Worm (Caenorhabditis elegans) whole organism, L1 larva: ENCODE results near the gene srx-8.

ENCODE experiments used
- C04F5.9 ChIP-seq: sonication (generic microtip); optimal IDR thresholded peaks from 2 replicates; lab custom pipeline; 2016; ENCODE audit warnings: missing genetic modification characterization, missing compliant biosample characterization
- C16A3.4 ChIP-seq: fragments of 150-350 bp; optimal IDR thresholded peaks from 2 replicates; lab custom pipeline; 2014; ENCODE audit warnings: missing biosample characterization, missing genetic modification characterization
- C34B4.2 ChIP-seq: sonication (generic microtip); optimal IDR thresholded peaks from 2 replicates; lab custom pipeline; 2017; ENCODE audit warnings: mild to moderate bottlenecking, missing genetic modification characterization, missing compliant biosample characterization
- F16B12.6 ChIP-seq: fragments of 150-350 bp; optimal IDR thresholded peaks from 2 replicates; lab custom pipeline; 2014; ENCODE audit warnings: missing biosample characterization, missing genetic modification characterization
- ama-1 ChIP-seq: fragments of 150-350 bp; optimal IDR thresholded peaks from 2 replicates; lab custom pipeline; 2014
- ceh-88 ChIP-seq: fragments of 200-800 bp; sonication (Bioruptor generic); IDR thresholded peaks from 2 replicates; pipeline ENCODE4 v1.3.6; 2022; ENCODE audit warnings: missing genetic modification characterization, missing compliant biosample characterization
- ceh-90 ChIP-seq: sonication (generic microtip); optimal IDR thresholded peaks from 2 replicates; lab custom pipeline; 2016; ENCODE audit warnings: missing genetic modification characterization, missing compliant biosample characterization
- efl-3 ChIP-seq: fragments of 200-800 bp; sonication (Bioruptor generic); optimal IDR thresholded peaks from 2 replicates; lab custom pipeline; 2018; ENCODE audit warnings: mild to moderate bottlenecking, missing genetic modification characterization, missing compliant biosample characterization
- elt-3 ChIP-seq, 6 experiments: fragments of 150-350 bp in 1 of 6; sonication (generic microtip); optimal IDR thresholded peaks; 2 replicates each; lab custom pipeline; 2017 to 2018; ENCODE audit warnings: missing biosample characterization in 6 of 6, missing genetic modification characterization in 6 of 6, inconsistent platforms in 1 of 6
- ets-5 ChIP-seq: fragments of 200-800 bp; sonication (Bioruptor generic); IDR thresholded peaks from 2 replicates; pipeline ENCODE4 v1.3.6; 2022; ENCODE audit warnings: missing genetic modification characterization, missing compliant biosample characterization
- fkh-8 ChIP-seq: sonication (generic microtip); optimal IDR thresholded peaks from 2 replicates; lab custom pipeline; 2016; ENCODE audit warnings: mild to moderate bottlenecking, missing genetic modification characterization, missing compliant biosample characterization
- fos-1 ChIP-seq: fragments of 150-350 bp; optimal IDR thresholded peaks from 2 replicates; lab custom pipeline; 2014; ENCODE audit warnings: missing biosample characterization, missing genetic modification characterization
- grh-1 ChIP-seq: fragments of 200-800 bp; sonication (Bioruptor generic); IDR thresholded peaks from 2 replicates; pipeline ENCODE4 v1.3.6; 2022; ENCODE audit warnings: missing genetic modification reagents, missing genetic modification characterization, missing compliant biosample characterization
- hlh-4 ChIP-seq: sonication (generic microtip); optimal IDR thresholded peaks from 2 replicates; lab custom pipeline; 2016; ENCODE audit warnings: mild to moderate bottlenecking, missing genetic modification characterization, missing compliant biosample characterization
- lin-13 ChIP-seq: fragments of 150-350 bp; optimal IDR thresholded peaks from 2 replicates; lab custom pipeline; 2014; ENCODE audit warnings: missing biosample characterization, missing genetic modification reagents, missing genetic modification characterization
- lin-35 ChIP-seq, 2 experiments: fragments of 150-350 bp; optimal IDR thresholded peaks; 2 replicates each; lab custom pipeline; 2014; ENCODE audit warnings: missing biosample characterization in 2 of 2, missing genetic modification characterization in 2 of 2, missing genetic modification reagents in 2 of 2
- mdl-1 ChIP-seq, 2 experiments: fragments of 150-350 bp; optimal IDR thresholded peaks; 2 replicates each; lab custom pipeline; 2014 to 2017; ENCODE audit warnings: missing biosample characterization in 2 of 2, missing genetic modification characterization in 2 of 2, inconsistent platforms in 1 of 2
- mep-1 ChIP-seq: fragments of 150-350 bp; optimal IDR thresholded peaks from 2 replicates; lab custom pipeline; 2014; ENCODE audit warnings: missing biosample characterization, missing genetic modification characterization
- nhr-12 ChIP-seq: sonication (generic microtip); optimal IDR thresholded peaks from 2 replicates; lab custom pipeline; 2017; ENCODE audit warnings: missing biosample characterization, missing genetic modification characterization
- nhr-19 ChIP-seq: fragments of 200-800 bp; sonication (Bioruptor generic); conservative IDR thresholded peaks from 2 replicates; pipeline ENCODE4 v1.3.6; 2022; ENCODE audit warnings: missing genetic modification characterization, missing compliant biosample characterization
- nhr-28 ChIP-seq: fragments of 150-350 bp; optimal IDR thresholded peaks from 2 replicates; lab custom pipeline; 2014; ENCODE audit warnings: missing biosample characterization, missing genetic modification characterization
- nhr-71 ChIP-seq: sonication (generic microtip); optimal IDR thresholded peaks from 2 replicates; lab custom pipeline; 2016; ENCODE audit warnings: mild to moderate bottlenecking, missing genetic modification characterization, moderate library complexity, missing compliant biosample characterization
- nhr-84 ChIP-seq: sonication (generic microtip); optimal IDR thresholded peaks from 2 replicates; lab custom pipeline; 2017; ENCODE audit warnings: missing biosample characterization, missing genetic modification characterization
- nhr-85 ChIP-seq: sonication (generic microtip); peaks from one replicate; lab custom pipeline; 2016; ENCODE audit warnings: missing genetic modification characterization, inconsistent platforms, missing compliant biosample characterization
- nhr-90 ChIP-seq: sonication (generic microtip); optimal IDR thresholded peaks from 2 replicates; lab custom pipeline; 2016; ENCODE audit warnings: mild to moderate bottlenecking, missing genetic modification characterization, missing compliant biosample characterization; ENCODE audit not compliant: poor library complexity
- pax-3 ChIP-seq: fragments of 200-800 bp; sonication (Bioruptor generic); optimal IDR thresholded peaks from 2 replicates; lab custom pipeline; 2018; ENCODE audit warnings: mild to moderate bottlenecking, missing genetic modification characterization, moderate library complexity, missing compliant biosample characterization
- pqm-1 ChIP-seq: sonication (generic microtip); optimal IDR thresholded peaks from 3 replicates; lab custom pipeline; 2017; ENCODE audit warnings: missing biosample characterization, missing genetic modification characterization
- snpc-4 ChIP-seq: fragments of 150-350 bp; optimal IDR thresholded peaks from 2 replicates; lab custom pipeline; 2014; ENCODE audit warnings: missing biosample characterization, missing genetic modification characterization
- sptf-1 ChIP-seq: fragments of 150-350 bp; optimal IDR thresholded peaks from 2 replicates; lab custom pipeline; 2014; ENCODE audit warnings: missing biosample characterization, missing genetic modification characterization
- swsn-7 ChIP-seq: sonication (generic microtip); optimal IDR thresholded peaks from 2 replicates; lab custom pipeline; 2016; ENCODE audit warnings: missing genetic modification characterization, missing compliant biosample characterization
- tlp-1 ChIP-seq: fragments of 150-350 bp; optimal IDR thresholded peaks from 2 replicates; lab custom pipeline; 2014; ENCODE audit warnings: missing biosample characterization, missing genetic modification characterization
- unc-130 ChIP-seq: fragments of 150-350 bp; optimal IDR thresholded peaks from 2 replicates; lab custom pipeline; 2017; ENCODE audit warnings: missing biosample characterization, missing genetic modification characterization, inconsistent platforms
- unc-30 ChIP-seq: sonication (generic microtip); optimal IDR thresholded peaks from 2 replicates; lab custom pipeline; 2017; ENCODE audit warnings: missing biosample characterization, missing genetic modification characterization
- unc-62 ChIP-seq: fragments of 150-350 bp; optimal IDR thresholded peaks from 2 replicates; lab custom pipeline; 2014; ENCODE audit warnings: missing biosample characterization, missing genetic modification reagents, missing genetic modification characterization
- unc-98 ChIP-seq: fragments of 200-800 bp; sonication (Bioruptor generic); IDR thresholded peaks from 2 replicates; pipeline ENCODE4 v1.3.6; 2022; ENCODE audit warnings: missing genetic modification characterization, missing compliant biosample characterization
- xbp-1 ChIP-seq: sonication (generic microtip); optimal IDR thresholded peaks from 2 replicates; lab custom pipeline; 2016; ENCODE audit warnings: missing genetic modification characterization, missing compliant biosample characterization
- zip-4 ChIP-seq: fragments of 200-800 bp; sonication (Bioruptor generic); optimal IDR thresholded peaks from 2 replicates; lab custom pipeline; 2018; ENCODE audit warnings: mild to moderate bottlenecking, missing genetic modification characterization, moderate library complexity, missing compliant biosample characterization
- ztf-11 ChIP-seq, 2 experiments: sonication (generic microtip); optimal IDR thresholded peaks; 2 replicates each; lab custom pipeline; 2016 to 2017; ENCODE audit warnings: missing genetic modification characterization in 2 of 2, missing biosample characterization in 1 of 2, missing compliant biosample characterization in 1 of 2

Gene srx-8

DNA sequence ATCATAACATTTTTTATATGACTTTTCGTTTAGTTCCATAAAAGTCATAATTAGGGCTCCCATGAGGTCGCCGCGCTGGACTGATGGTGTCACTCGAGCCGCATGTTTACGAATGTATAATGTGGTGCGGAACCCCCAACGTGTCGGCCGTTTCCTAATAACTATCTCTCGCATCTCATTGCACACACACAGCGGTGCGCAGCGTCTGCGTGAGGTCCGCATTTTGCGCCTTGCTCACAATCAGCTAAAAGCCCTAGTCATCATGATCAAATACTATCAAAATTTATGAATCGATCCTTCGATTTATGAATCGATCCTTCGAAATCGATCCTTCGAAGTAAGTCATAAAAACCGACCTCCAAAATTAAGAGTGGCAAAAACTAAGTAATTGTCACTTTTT lies 4.0 kb upstream of the srx-8 start, which contains the start of gene srx-7:
TSS of gene srx-7 (plus strand) at position 256 of the 400 bp plus-strand sequence.
- TF ChIP-seq efl-3 (GFP tag; lab: Kevin White, UChicago) (no peak), nhr-19 (GFP tag; lab: Robert Waterston, UW) (no peak), nhr-84 (tag; lab: Kevin White, UChicago) (no peak), snpc-4 (tag; lab: Kevin White, UChicago) (no peak), mdl-1 (tag; optimal IDR thresholded peaks at IDR 0.05; lab: Kevin White, UChicago) (no peak), unc-30 (tag; lab: Kevin White, UChicago) (no peak), C04F5.9 (tag; lab: Kevin White, UChicago) (no peak), unc-98 (no peak), nhr-85 (no peak), nhr-28 (no peak), hlh-4 (tag; lab: Kevin White, UChicago) (no peak), ets-5 (GFP tag; lab: Robert Waterston, UW) (no peak), C34B4.2 (tag; lab: Kevin White, UChicago) (no peak), fos-1 (no peak), nhr-90 (tag; lab: Kevin White, UChicago) (no peak), nhr-12 (tag; lab: Kevin White, UChicago) (no peak), pax-3 (tag; lab: Kevin White, UChicago) (no peak), tlp-1 (no peak)

DNA sequence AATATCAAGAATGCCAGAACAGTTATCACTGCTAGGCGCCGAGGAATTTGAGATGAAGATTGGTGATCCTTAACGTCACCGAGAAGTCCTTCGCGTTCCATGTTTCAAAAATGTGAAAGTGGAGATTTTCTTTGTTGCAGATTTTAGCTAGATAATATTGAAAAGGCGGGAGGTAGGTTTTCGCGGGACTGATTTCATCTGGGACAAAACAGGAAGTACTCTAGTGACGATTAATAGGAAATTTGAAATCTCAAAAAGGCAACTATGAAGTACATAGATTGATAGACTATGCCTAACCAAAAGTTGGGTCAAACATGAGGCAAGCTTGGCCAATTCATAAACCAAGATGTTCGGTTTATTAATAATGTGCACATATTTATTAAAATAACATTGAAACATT lies 2.9 kb downstream of the srx-8 start, which contains the start of gene C14C6.8:
TSS of gene C14C6.8 (minus strand) at position 101 of the 400 bp plus-strand sequence.
- TF ChIP-seq mep-1 (tag; lab: Kevin White, UChicago), result no peak
- TF ChIP-seq snpc-4 (tag; lab: Kevin White, UChicago), result no peak
- TF ChIP-seq grh-1, result no peak
- no peak for TF ChIP-seq unc-98
- TF ChIP-seq nhr-71 (tag; lab: Kevin White, UChicago), result no peak
- TF ChIP-seq pqm-1, result no peak
- no peak for TF ChIP-seq swsn-7 (tag; lab: Kevin White, UChicago)
- TF ChIP-seq unc-62 (GFP tag; lab: Kevin White, UChicago), result no peak
- TF ChIP-seq elt-3 (tag; optimal IDR thresholded peaks at IDR 0.05; lab: Kevin White, UChicago), result no peak
- no peak for TF ChIP-seq ceh-90 (tag; lab: Kevin White, UChicago)
- no peak for TF ChIP-seq lin-35 (GFP tag; optimal IDR thresholded peaks at IDR 0.05; lab: Kevin White, UChicago)
- TF ChIP-seq fkh-8 (tag; lab: Kevin White, UChicago), result no peak
- TF ChIP-seq C34B4.2 (tag; lab: Kevin White, UChicago), result no peak
- TF ChIP-seq zip-4 (GFP tag; lab: Kevin White, UChicago), result no peak
- no peak for TF ChIP-seq pax-3 (tag; lab: Kevin White, UChicago)
- TF ChIP-seq xbp-1 (tag; lab: Kevin White, UChicago), result no peak

- no peak for TF ChIP-seq fos-1
- no peak for TF ChIP-seq C04F5.9 (tag; lab: Kevin White, UChicago)
- TF ChIP-seq ceh-88 (GFP tag; lab: Robert Waterston, UW), result no peak
- TF ChIP-seq ama-1 (lab: Kevin White, UChicago), result no peak
- TF ChIP-seq swsn-7 (tag; lab: Kevin White, UChicago), result no peak
- no peak for TF ChIP-seq ztf-11 (tag; optimal IDR thresholded peaks at IDR 0.05; lab: Kevin White, UChicago)
- TF ChIP-seq unc-130 (tag; lab: Kevin White, UChicago), result no peak
- TF ChIP-seq nhr-84 (tag; lab: Kevin White, UChicago), result no peak
- no peak for TF ChIP-seq ceh-90 (tag; lab: Kevin White, UChicago)
- TF ChIP-seq lin-13 (GFP tag; lab: Kevin White, UChicago), result no peak
- TF ChIP-seq elt-3 (tag; optimal IDR thresholded peaks at IDR 0.05; lab: Kevin White, UChicago), result no peak
- no peak for TF ChIP-seq pax-3 (tag; lab: Kevin White, UChicago)
- TF ChIP-seq F16B12.6 (tag; lab: Kevin White, UChicago), result no peak
- no peak for TF ChIP-seq C16A3.4
- no peak for TF ChIP-seq hlh-4 (tag; lab: Kevin White, UChicago)
Observed at ce11 chrV:552406-552805, 3.5 kb downstream of the srx-8 start.

- no peak for TF ChIP-seq hlh-4 (tag; lab: Kevin White, UChicago)
- no peak for TF ChIP-seq C04F5.9 (tag; lab: Kevin White, UChicago)
- no peak for TF ChIP-seq sptf-1 (tag; lab: Kevin White, UChicago)
- TF ChIP-seq C34B4.2 (tag; lab: Kevin White, UChicago), result no peak
- no peak for TF ChIP-seq unc-98
Observed at ce11 chrV:547980-548379, 8.0 kb downstream of the srx-8 start, which contains the start of gene C14C6.6. C14C6.6 (minus strand) TSS chrV:548080.
